Worm (Caenorhabditis elegans) whole organism, L4/young adult: Measurements from ENCODE around the gene srbc-27.

Source experiments
- W03F9.2 ChIP-seq: fragments of 150-350 bp; optimal IDR thresholded peaks from 2 replicates; lab custom pipeline; 2014; ENCODE audit warnings: missing biosample characterization, missing genetic modification characterization
- dao-5 ChIP-seq: sonication (generic microtip); optimal IDR thresholded peaks from 2 replicates; lab custom pipeline; 2016; ENCODE audit warnings: missing genotype, missing genetic modification characterization, moderate library complexity, missing compliant biosample characterization

ce11 chrV:17476490-17476889 lies 45.5 kb downstream of the srbc-27 start, which contains the start of gene srbc-61:
- TF ChIP-seq W03F9.2 (tag; lab: Kevin White, UChicago): no peak
- TF ChIP-seq dao-5 (tag; lab: Kevin White, UChicago): no peak
